Worm (Caenorhabditis elegans): ENCODE measurements around the gene pkc-2.

pkc-2 gene

DNA sequence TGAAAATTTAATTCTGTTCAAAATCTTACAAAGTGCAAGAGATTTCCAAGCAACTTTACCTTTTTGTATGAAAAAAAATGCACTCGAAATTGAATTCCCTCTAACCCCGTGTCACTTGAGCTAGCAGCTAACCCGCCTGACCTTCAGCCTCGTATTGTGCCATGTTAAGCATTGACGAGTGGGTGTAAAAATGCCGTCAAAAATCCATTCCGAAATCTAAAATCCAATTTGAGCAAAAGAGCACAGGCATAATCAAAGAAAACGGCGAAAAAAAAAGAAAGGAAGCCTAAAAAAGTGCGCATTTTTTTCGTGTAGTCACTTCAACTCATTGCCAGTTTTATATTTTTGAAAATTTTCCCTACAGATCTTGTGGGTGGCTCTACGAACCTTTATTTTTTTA, at the start of gene pkc-2:
Gene pkc-2 (plus strand): TSS at position 318 of the 400 bp plus-strand sequence.
- TF ChIP-seq med-1 (GFP tag; optimal IDR thresholded peaks at IDR 0.05; ENCODE audit: insufficient read depth): no peak
- TF ChIP-seq tab-1 (GFP tag; IDR thresholded peaks at IDR 0.05): no peak
- TF ChIP-seq T22C8.4 (GFP tag; IDR thresholded peaks at IDR 0.05): no peak
- no peak for TF ChIP-seq klf-2 (GFP tag; conservative IDR thresholded peaks at IDR 0.05)
- no peak for TF ChIP-seq cog-1 (tag; optimal IDR thresholded peaks at IDR 0.05)
- TF ChIP-seq ref-1 (GFP tag; conservative IDR thresholded peaks at IDR 0.05): no peak
- TF ChIP-seq flt-1 (GFP tag; IDR thresholded peaks at IDR 0.05): no peak
- no peak for TF ChIP-seq ztf-23 (GFP tag; IDR thresholded peaks at IDR 0.05)
- no peak for TF ChIP-seq ztf-29 (GFP tag; IDR thresholded peaks at IDR 0.05)

ce11 chrX:9319080-9319479, 45.5 kb upstream of the pkc-2 start, which contains the start of gene npr-7:
Gene npr-7, minus strand, starts transcription at chrX:9319180.
- TF ChIP-seq ref-1 (GFP tag; conservative IDR thresholded peaks at IDR 0.05) (no peak), klf-2 (GFP tag; conservative IDR thresholded peaks at IDR 0.05) (no peak), flt-1 (GFP tag; IDR thresholded peaks at IDR 0.05) (no peak), T22C8.4 (GFP tag; IDR thresholded peaks at IDR 0.05) (no peak), ztf-29 (GFP tag; IDR thresholded peaks at IDR 0.05) (no peak), tab-1 (GFP tag; IDR thresholded peaks at IDR 0.05) (no peak), ztf-23 (GFP tag; IDR thresholded peaks at IDR 0.05) (no peak), med-1 (GFP tag; optimal IDR thresholded peaks at IDR 0.05; ENCODE audit: insufficient read depth) (no peak), cog-1 (tag; optimal IDR thresholded peaks at IDR 0.05) (no peak)

ce11 chrX:9324962-9325361, 39.7 kb upstream of the pkc-2 start:
- no peak for TF ChIP-seq T22C8.4 (GFP tag; IDR thresholded peaks at IDR 0.05)
- no peak for TF ChIP-seq tab-1 (GFP tag; IDR thresholded peaks at IDR 0.05)
- TF ChIP-seq med-1 (GFP tag; optimal IDR thresholded peaks at IDR 0.05; ENCODE audit: insufficient read depth): no peak
- TF ChIP-seq ztf-23 (GFP tag; IDR thresholded peaks at IDR 0.05): no peak
- no peak for TF ChIP-seq flt-1 (GFP tag; IDR thresholded peaks at IDR 0.05)
- no peak for TF ChIP-seq cog-1 (tag; optimal IDR thresholded peaks at IDR 0.05)
- no peak for TF ChIP-seq ref-1 (GFP tag; conservative IDR thresholded peaks at IDR 0.05)
- no peak for TF ChIP-seq ztf-29 (GFP tag; IDR thresholded peaks at IDR 0.05)
- TF ChIP-seq klf-2 (GFP tag; conservative IDR thresholded peaks at IDR 0.05): no peak

ce11 chrX:9330721-9331212, 33.9 kb upstream of the pkc-2 start, which contains the start of gene T20B5.2:
Gene T20B5.2, plus strand, starts transcription at chrX:9331162.
- TF ChIP-seq T22C8.4 (GFP tag; IDR thresholded peaks at IDR 0.05) (no peak), med-1 (GFP tag; optimal IDR thresholded peaks at IDR 0.05; ENCODE audit: insufficient read depth) (no peak), ztf-23 (GFP tag; IDR thresholded peaks at IDR 0.05) (no peak), tab-1 (GFP tag; IDR thresholded peaks at IDR 0.05) (no peak), ztf-29 (GFP tag; IDR thresholded peaks at IDR 0.05) (no peak), ref-1 (GFP tag; conservative IDR thresholded peaks at IDR 0.05) (no peak), klf-2 (GFP tag; conservative IDR thresholded peaks at IDR 0.05) (no peak)

- TF ChIP-seq klf-2 (GFP tag; conservative IDR thresholded peaks at IDR 0.05): no peak
Measured at ce11 chrX:9336227-9336626, 28.4 kb upstream of the pkc-2 start.

- TF ChIP-seq flt-1 (GFP tag; IDR thresholded peaks at IDR 0.05) (peak; percentile 73; the same call in 1 of the 2 replicates), klf-2 (GFP tag; conservative IDR thresholded peaks at IDR 0.05) (no peak), ztf-29 (GFP tag; IDR thresholded peaks at IDR 0.05) (no peak), ref-1 (GFP tag; conservative IDR thresholded peaks at IDR 0.05) (no peak), tab-1 (GFP tag; IDR thresholded peaks at IDR 0.05) (no peak; the same call in 1 of the 2 replicates), cog-1 (tag; optimal IDR thresholded peaks at IDR 0.05) (peak; percentile 57), ztf-23 (GFP tag; IDR thresholded peaks at IDR 0.05) (peak; percentile 72; the same call in 1 of the 2 replicates), T22C8.4 (GFP tag; IDR thresholded peaks at IDR 0.05) (no peak; the same call in 1 of the 2 replicates)
Measured at ce11 chrX:9337832-9338231, 26.8 kb upstream of the pkc-2 start.

ce11 chrX:9338375-9338774, 26.2 kb upstream of the pkc-2 start, which contains the start of gene apa-2:
Gene apa-2, plus strand, starts transcription at chrX:9338675.
- 0 out of 2 replicates have a peak, but pooled peaks have one; percentile 38 for TF ChIP-seq T22C8.4 (GFP tag; IDR thresholded peaks at IDR 0.05)
- TF ChIP-seq ref-1 (GFP tag; conservative IDR thresholded peaks at IDR 0.05): no peak

- TF ChIP-seq med-1 (GFP tag; optimal IDR thresholded peaks at IDR 0.05; ENCODE audit: insufficient read depth): no peak
- TF ChIP-seq cog-1 (tag; optimal IDR thresholded peaks at IDR 0.05): peak; percentile 57
- no peak for TF ChIP-seq ztf-23 (GFP tag; IDR thresholded peaks at IDR 0.05)
Measured at ce11 chrX:9347380-9347979, 17.1 kb upstream of the pkc-2 start, which contains the start of gene oga-1. Gene oga-1, minus strand, starts transcription at chrX:9347430.

- TF ChIP-seq ztf-23 (GFP tag; IDR thresholded peaks at IDR 0.05): no peak
- TF ChIP-seq tab-1 (GFP tag; IDR thresholded peaks at IDR 0.05): no peak
- TF ChIP-seq ref-1 (GFP tag; conservative IDR thresholded peaks at IDR 0.05): no peak
- TF ChIP-seq cog-1 (tag; optimal IDR thresholded peaks at IDR 0.05): no peak
- no peak for TF ChIP-seq klf-2 (GFP tag; conservative IDR thresholded peaks at IDR 0.05)
- TF ChIP-seq T22C8.4 (GFP tag; IDR thresholded peaks at IDR 0.05): no peak
- TF ChIP-seq med-1 (GFP tag; optimal IDR thresholded peaks at IDR 0.05; ENCODE audit: insufficient read depth): no peak
- no peak for TF ChIP-seq ztf-29 (GFP tag; IDR thresholded peaks at IDR 0.05)
- no peak for TF ChIP-seq flt-1 (GFP tag; IDR thresholded peaks at IDR 0.05)
Measured at ce11 chrX:9349844-9350556, 14.6 kb upstream of the pkc-2 start, which contains the start of gene flp-20. Gene flp-20, minus strand, starts transcription at chrX:9349894.

ce11 chrX:9361136-9361535, 3.5 kb upstream of the pkc-2 start:
- no peak for TF ChIP-seq ref-1 (GFP tag; conservative IDR thresholded peaks at IDR 0.05)
- TF ChIP-seq flt-1 (GFP tag; IDR thresholded peaks at IDR 0.05): no peak
- TF ChIP-seq ztf-29 (GFP tag; IDR thresholded peaks at IDR 0.05): no peak
- TF ChIP-seq T22C8.4 (GFP tag; IDR thresholded peaks at IDR 0.05): no peak
- TF ChIP-seq cog-1 (tag; optimal IDR thresholded peaks at IDR 0.05): no peak
- TF ChIP-seq klf-2 (GFP tag; conservative IDR thresholded peaks at IDR 0.05): no peak
- no peak for TF ChIP-seq tab-1 (GFP tag; IDR thresholded peaks at IDR 0.05)
- no peak for TF ChIP-seq med-1 (GFP tag; optimal IDR thresholded peaks at IDR 0.05; ENCODE audit: insufficient read depth)
- TF ChIP-seq ztf-23 (GFP tag; IDR thresholded peaks at IDR 0.05): no peak
